Worm (Caenorhabditis elegans): ENCODE results near the gene mfsd-8.

DNA sequence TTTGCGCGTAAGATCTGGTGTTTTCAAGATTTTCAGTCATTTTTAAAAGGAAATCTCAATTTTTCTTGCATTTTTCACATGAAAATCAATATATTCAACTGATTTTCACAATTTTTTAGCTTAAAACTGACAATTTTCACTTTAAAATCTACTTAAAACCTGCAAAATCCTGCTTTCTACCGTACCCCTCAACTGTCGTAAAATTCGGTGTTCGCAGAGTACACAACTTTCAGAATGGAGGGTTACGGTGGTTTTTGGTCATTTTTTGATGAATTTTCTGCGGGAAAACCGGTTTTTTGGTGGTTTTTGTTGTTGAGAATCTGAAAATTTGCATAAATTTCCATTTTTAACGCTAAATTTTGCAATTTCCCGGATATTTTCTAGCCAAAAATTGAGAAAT, 30.0 kb downstream of the mfsd-8 start:
- TF ChIP-seq ztf-11 (tag; optimal IDR thresholded peaks at IDR 0.05): no peak
- no peak for TF ChIP-seq tbx-2 (tag; optimal IDR thresholded peaks at IDR 0.05)
- TF ChIP-seq pqm-1 (tag; optimal IDR thresholded peaks at IDR 0.05): no peak
